Fruit fly (Drosophila melanogaster) whole organism, embryonic: Measurements from ENCODE around the gene CG8236.
A peak's percentile ranks its signal among the peaks of the same experiment; 100 is the strongest.

ENCODE experiments used
- BEAF-32 ChIP-seq: fragments of 200-800 bp; sonication (Bioruptor generic); optimal IDR thresholded peaks from 3 replicates; lab custom pipeline; 2017; ENCODE audit warnings: missing biosample characterization, missing genetic modification characterization, mild to moderate bottlenecking, moderate library complexity, missing genetic modification reagents
- BtbVII ChIP-seq: fragments of 200-800 bp; sonication (Bioruptor generic); optimal IDR thresholded peaks from 3 replicates; lab custom pipeline; 2017; ENCODE audit warnings: missing biosample characterization, mild to moderate bottlenecking, missing genetic modification characterization
- Bteb2 ChIP-seq: fragments of 200-800 bp; sonication (Bioruptor generic); optimal IDR thresholded peaks from 2 replicates; lab custom pipeline; 2016; ENCODE audit warnings: missing biosample characterization, missing genetic modification characterization
- CG10959 ChIP-seq: fragments of 200-800 bp; sonication (Bioruptor generic); IDR thresholded peaks from 2 replicates; pipeline ENCODE4 v1.3.6; 2022; ENCODE audit warnings: missing biosample characterization, missing genetic modification characterization
- CG10979 ChIP-seq: fragments of 200-800 bp; sonication (Bioruptor generic); optimal IDR thresholded peaks from 2 replicates; lab custom pipeline; 2018; ENCODE audit warnings: missing biosample characterization, mild to moderate bottlenecking, missing genetic modification characterization, moderate library complexity
- CG11456 ChIP-seq: fragments of 200-800 bp; sonication (Bioruptor generic); IDR thresholded peaks from 3 replicates; pipeline ENCODE4 v1.3.6; 2022; ENCODE audit warnings: missing biosample characterization, missing genetic modification characterization
- CG14710 ChIP-seq: fragments of 200-800 bp; sonication (Bioruptor generic); optimal IDR thresholded peaks from 3 replicates; lab custom pipeline; 2019; ENCODE audit warnings: missing biosample characterization, mild to moderate bottlenecking, missing genetic modification characterization, moderate library complexity
- CG18011 ChIP-seq: fragments of 200-800 bp; sonication (Bioruptor generic); optimal IDR thresholded peaks from 2 replicates; lab custom pipeline; 2017; ENCODE audit warnings: missing biosample characterization, missing genetic modification characterization, mild to moderate bottlenecking, moderate library complexity, missing genotype
- CG18262 ChIP-seq: fragments of 200-800 bp; optimal IDR thresholded peaks from 3 replicates; lab custom pipeline; 2019; ENCODE audit warnings: missing biosample characterization, mild to moderate bottlenecking, missing genetic modification characterization, moderate library complexity
- CG18599 ChIP-seq: fragments of 200-800 bp; sonication (Bioruptor generic); optimal IDR thresholded peaks from 3 replicates; lab custom pipeline; 2017; ENCODE audit warnings: missing biosample characterization, missing genetic modification characterization, mild to moderate bottlenecking, moderate library complexity, missing genetic modification reagents
- CG30403 ChIP-seq: fragments of 200-800 bp; sonication (Bioruptor generic); optimal IDR thresholded peaks from 3 replicates; lab custom pipeline; 2016; ENCODE audit warnings: missing biosample characterization, missing genetic modification characterization
- CG31441 ChIP-seq: fragments of 200-800 bp; sonication (Bioruptor generic); IDR thresholded peaks from 2 replicates; pipeline ENCODE4 v1.3.6; 2022; ENCODE audit warnings: missing biosample characterization, missing genetic modification characterization
- CG32772 ChIP-seq: fragments of 200-800 bp; sonication (Bioruptor generic); IDR thresholded peaks from 2 replicates; pipeline ENCODE4 v1.3.6; 2022; ENCODE audit warnings: missing biosample characterization, missing genetic modification characterization
- CG34376 ChIP-seq: fragments of 200-800 bp; sonication (Bioruptor generic); optimal IDR thresholded peaks from 2 replicates; lab custom pipeline; 2018; ENCODE audit warnings: missing biosample characterization, mild to moderate bottlenecking, missing genetic modification characterization
- CG43689 ChIP-seq: fragments of 200-800 bp; sonication (Bioruptor generic); IDR thresholded peaks from 2 replicates; pipeline ENCODE4 v1.3.6; 2022; ENCODE audit warnings: missing biosample characterization, missing genetic modification characterization
- CG4424 ChIP-seq: fragments of 200-800 bp; sonication (Bioruptor generic); optimal IDR thresholded peaks from 3 replicates; lab custom pipeline; 2016; ENCODE audit warnings: missing biosample characterization, missing genetic modification characterization
- CG6854 ChIP-seq: fragments of 200-800 bp; sonication (Bioruptor generic); optimal IDR thresholded peaks from 3 replicates; lab custom pipeline; 2017; ENCODE audit warnings: missing biosample characterization, mild to moderate bottlenecking, missing genetic modification characterization
- CG9817 ChIP-seq: fragments of 200-800 bp; sonication (Bioruptor generic); optimal IDR thresholded peaks from 2 replicates; lab custom pipeline; 2018; ENCODE audit warnings: missing biosample characterization, mild to moderate bottlenecking, missing genetic modification characterization, moderate library complexity
- Dek ChIP-seq: fragments of 200-800 bp; sonication (Bioruptor generic); optimal IDR thresholded peaks from 3 replicates; lab custom pipeline; 2019; ENCODE audit warnings: missing biosample characterization, mild to moderate bottlenecking, missing genetic modification characterization, moderate library complexity
- Eip74EF ChIP-seq, 2 experiments: fragments of 200-800 bp in 1 of 2; fragments of >200 bp in 1 of 2; sonication (Bioruptor generic) in 1 of 2; optimal IDR thresholded peaks; 2 replicates each; lab custom pipeline; 2017 to 2019; ENCODE audit warnings: missing biosample characterization in 2 of 2, missing genetic modification characterization in 2 of 2, mild to moderate bottlenecking in 1 of 2, moderate library complexity in 1 of 2
- Fer3 ChIP-seq: fragments of 200-800 bp; sonication (Bioruptor generic); optimal IDR thresholded peaks from 2 replicates; lab custom pipeline; 2018; ENCODE audit warnings: missing biosample characterization, mild to moderate bottlenecking, missing genetic modification characterization, moderate library complexity
- Hr78 ChIP-seq, 2 experiments: fragments of 200-800 bp in 1 of 2; fragments of >200 bp in 1 of 2; sonication (Bioruptor generic) in 1 of 2; optimal IDR thresholded peaks; 2 replicates each; lab custom pipeline; 2017 to 2019; ENCODE audit warnings: missing biosample characterization in 2 of 2, missing genetic modification characterization in 2 of 2, mild to moderate bottlenecking in 1 of 2, moderate library complexity in 1 of 2
- MTF-1 ChIP-seq: fragments of 200-800 bp; sonication (Bioruptor generic); optimal IDR thresholded peaks from 2 replicates; lab custom pipeline; 2018; ENCODE audit warnings: missing biosample characterization, mild to moderate bottlenecking, missing genetic modification characterization, borderline replicate concordance
- Meics ChIP-seq: fragments of 200-800 bp; sonication (Bioruptor generic); optimal IDR thresholded peaks from 2 replicates; lab custom pipeline; 2017; ENCODE audit warnings: missing biosample characterization, mild to moderate bottlenecking, missing genetic modification characterization
- Mrtf ChIP-seq: fragments of 200-800 bp; sonication (Bioruptor generic); IDR thresholded peaks from 3 replicates; pipeline ENCODE4 v1.3.6; 2022; ENCODE audit warnings: missing biosample characterization, missing genetic modification characterization
- Optix ChIP-seq: fragments of 200-800 bp; sonication (Bioruptor generic); IDR thresholded peaks from 3 replicates; pipeline ENCODE4 v1.3.6; 2022; ENCODE audit warnings: missing biosample characterization, missing genetic modification characterization
- cas ChIP-seq: fragments of 200-800 bp; sonication (Bioruptor generic); IDR thresholded peaks from 2 replicates; pipeline ENCODE4 v1.3.6; 2022; ENCODE audit warnings: missing biosample characterization, missing genetic modification characterization
- chif ChIP-seq, 2 experiments: fragments of 200-800 bp; sonication (Bioruptor generic); optimal IDR thresholded peaks; 3 replicates each; lab custom pipeline; 2016; ENCODE audit warnings: missing biosample characterization in 2 of 2, missing genetic modification characterization in 2 of 2
- ci ChIP-seq: fragments of 200-800 bp; sonication (Bioruptor generic); IDR thresholded peaks from 3 replicates; pipeline ENCODE4 v1.3.6; 2022; ENCODE audit warnings: missing biosample characterization, missing genetic modification characterization
- dmrt11E ChIP-seq: fragments of 200-800 bp; sonication (Bioruptor generic); optimal IDR thresholded peaks from 3 replicates; lab custom pipeline; 2018; ENCODE audit warnings: missing biosample characterization, mild to moderate bottlenecking, missing genetic modification characterization, moderate library complexity
- dmrt99B ChIP-seq: fragments of 200-800 bp; sonication (Bioruptor generic); optimal IDR thresholded peaks from 2 replicates; lab custom pipeline; 2018; ENCODE audit warnings: missing biosample characterization, mild to moderate bottlenecking, missing genetic modification characterization, moderate library complexity
- dpn ChIP-seq, 2 experiments: fragments of 200-800 bp; sonication (Bioruptor generic); optimal IDR thresholded peaks; 3 replicates each; lab custom pipeline; 2016; ENCODE audit warnings: missing biosample characterization in 2 of 2, missing genetic modification characterization in 2 of 2
- fd96Cb ChIP-seq: fragments of 200-800 bp; sonication (Bioruptor generic); optimal IDR thresholded peaks from 2 replicates; lab custom pipeline; 2018; ENCODE audit warnings: missing biosample characterization, mild to moderate bottlenecking, missing genetic modification characterization, moderate library complexity
- gsb-n ChIP-seq: fragments of 200-800 bp; sonication (Bioruptor generic); optimal IDR thresholded peaks from 3 replicates; lab custom pipeline; 2018; ENCODE audit warnings: missing biosample characterization, mild to moderate bottlenecking, missing genetic modification characterization
- hbn ChIP-seq: fragments of 200-800 bp; sonication (Bioruptor generic); IDR thresholded peaks from 2 replicates; pipeline ENCODE4 v1.3.6; 2022; ENCODE audit warnings: missing biosample characterization, missing genetic modification characterization; ENCODE audit not compliant: partially characterized antibody
- lmd ChIP-seq: fragments of 200-800 bp; sonication (Bioruptor generic); IDR thresholded peaks from 2 replicates; pipeline ENCODE4 v1.3.6; 2022; ENCODE audit warnings: missing biosample characterization, missing genetic modification characterization
- luna ChIP-seq: fragments of 200-800 bp; sonication (Bioruptor generic); optimal IDR thresholded peaks from 2 replicates; lab custom pipeline; 2016; ENCODE audit warnings: missing biosample characterization, missing genetic modification characterization
- oc ChIP-seq: fragments of 200-800 bp; sonication (Bioruptor generic); optimal IDR thresholded peaks from 2 replicates; lab custom pipeline; 2018; ENCODE audit warnings: missing biosample characterization, mild to moderate bottlenecking, missing genetic modification characterization, moderate library complexity
- p53 ChIP-seq: fragments of 200-800 bp; sonication (Bioruptor generic); optimal IDR thresholded peaks from 2 replicates; lab custom pipeline; 2016; ENCODE audit warnings: missing biosample characterization, missing genetic modification characterization
- phol ChIP-seq: fragments of 200-800 bp; sonication (Bioruptor generic); optimal IDR thresholded peaks from 3 replicates; lab custom pipeline; 2018; ENCODE audit warnings: missing biosample characterization, mild to moderate bottlenecking, missing genetic modification characterization, moderate library complexity
- rib ChIP-seq: fragments of 200-800 bp; sonication (Bioruptor generic); IDR thresholded peaks from 2 replicates; pipeline ENCODE4 v1.3.6; 2022; ENCODE audit warnings: missing biosample characterization, missing genetic modification characterization
- sens ChIP-seq: fragments of 200-800 bp; sonication (Bioruptor generic); peaks from one replicate; lab custom pipeline; 2016; ENCODE audit warnings: missing biosample characterization, missing genetic modification characterization
- slbo ChIP-seq: fragments of 200-800 bp; sonication (Bioruptor generic); IDR thresholded peaks from 2 replicates; pipeline ENCODE4 v1.3.6; 2022; ENCODE audit warnings: missing biosample characterization, missing genetic modification characterization
- stc ChIP-seq: fragments of 200-800 bp; sonication (Bioruptor generic); IDR thresholded peaks from 2 replicates; pipeline ENCODE4 v1.3.6; 2022; ENCODE audit warnings: missing biosample characterization, missing genetic modification characterization
- stwl ChIP-seq: fragments of 200-800 bp; sonication (Bioruptor generic); optimal IDR thresholded peaks from 3 replicates; lab custom pipeline; 2018; ENCODE audit warnings: missing biosample characterization, mild to moderate bottlenecking, missing genetic modification characterization, moderate library complexity
- tap ChIP-seq: fragments of 200-800 bp; optimal IDR thresholded peaks from 3 replicates; lab custom pipeline; 2019; ENCODE audit warnings: missing biosample characterization, mild to moderate bottlenecking, missing genetic modification characterization, moderate library complexity
- tgo ChIP-seq: fragments of 200-800 bp; sonication (Bioruptor generic); IDR thresholded peaks from 3 replicates; pipeline ENCODE4 v1.3.6; 2022; ENCODE audit warnings: missing biosample characterization, missing genetic modification characterization
- tio ChIP-seq: fragments of 200-800 bp; sonication (Bioruptor generic); optimal IDR thresholded peaks from 2 replicates; lab custom pipeline; 2017; ENCODE audit warnings: missing biosample characterization, missing genetic modification characterization, inconsistent platforms
- tll ChIP-seq, 2 experiments: fragments of 200-800 bp in 1 of 2; fragments of >200 bp in 1 of 2; sonication (Bioruptor generic) in 1 of 2; optimal IDR thresholded peaks; 2 replicates each; lab custom pipeline; 2017 to 2019; ENCODE audit warnings: missing biosample characterization in 2 of 2, missing genetic modification characterization in 2 of 2, mild to moderate bottlenecking in 1 of 2, moderate library complexity in 1 of 2
- zf30C ChIP-seq: fragments of 200-800 bp; sonication (Bioruptor generic); optimal IDR thresholded peaks from 3 replicates; lab custom pipeline; 2018; ENCODE audit warnings: missing biosample characterization, mild to moderate bottlenecking, missing genetic modification characterization

Gene CG8236

DNA sequence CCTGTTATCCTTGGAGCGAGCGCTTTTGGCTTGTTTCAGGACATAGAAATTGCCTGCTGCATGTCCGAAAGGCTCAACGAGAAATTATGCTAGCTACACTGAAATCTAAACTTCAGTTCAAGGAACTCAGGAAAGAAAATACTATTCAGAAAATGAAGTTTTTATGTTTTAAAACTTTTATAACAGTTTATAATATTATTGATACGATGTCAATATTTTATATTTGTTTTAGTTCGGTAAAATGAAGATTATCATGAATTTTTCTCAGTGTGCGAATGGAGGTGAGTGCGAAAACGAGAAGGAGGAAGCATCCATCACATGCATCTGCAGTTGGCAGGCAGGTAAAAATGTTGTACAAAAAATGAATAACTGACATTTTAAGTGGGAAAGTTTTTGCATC, 22.8 kb upstream of the CG8236 start (continued):
- TF ChIP-seq CG18262 (tag; lab: Kevin White, UChicago) (peak; percentile 75), gsb-n (tag; lab: Kevin White, UChicago) (peak; percentile 65), CG32772 (GFP tag; lab: Robert Waterston, UW) (no peak), phol (tag; lab: Kevin White, UChicago) (peak; percentile 73), rib (no peak), Dek (tag; lab: Kevin White, UChicago) (peak; percentile 37), dpn (GFP tag; optimal IDR thresholded peaks at IDR 0.05; lab: Kevin White, UChicago) (peak in 1 of 2 experiments; percentile 63), CG10959 (GFP tag; lab: Robert Waterston, UW) (peak; percentile 59; the same call in 1 of the 2 replicates), CG4424 (GFP tag; lab: Kevin White, UChicago) (peak; percentile 59), CG18011 (GFP tag; lab: Kevin White, UChicago) (no peak), Eip74EF (GFP tag; optimal IDR thresholded peaks at IDR 0.05; lab: Kevin White, UChicago) (peak in 1 of 2 experiments; percentile 19), Meics (GFP tag; lab: Kevin White, UChicago) (peak; percentile 46), CG31441 (GFP tag; lab: Robert Waterston, UW) (peak; percentile 80), fd96Cb (tag; lab: Kevin White, UChicago) (peak; percentile 44), CG11456 (GFP tag; lab: Robert Waterston, UW) (no peak), CG9817 (tag; lab: Kevin White, UChicago) (no peak), tap (tag; lab: Kevin White, UChicago) (peak; percentile 37), stc (GFP tag; lab: Robert Waterston, UW) (peak; percentile 72), stwl (tag; lab: Kevin White, UChicago) (peak; percentile 15), tgo (GFP tag; lab: Robert Waterston, UW) (peak; percentile 60), lmd (peak; percentile 59), ci (GFP tag; lab: Robert Waterston, UW) (peak; percentile 69; the same call in 2 of the 3 replicates), dmrt99B (tag; lab: Kevin White, UChicago) (peak; percentile 76), CG6854 (GFP tag; lab: Kevin White, UChicago) (peak; percentile 15), tio (GFP tag; lab: Kevin White, UChicago) (peak; percentile 44), p53 (GFP tag; lab: Kevin White, UChicago) (no peak), CG43689 (GFP tag; lab: Robert Waterston, UW) (0 out of 2 replicates have a peak, but pooled peaks have one; percentile 34), chif (GFP tag; optimal IDR thresholded peaks at IDR 0.05; lab: Kevin White, UChicago) (peak; percentile 33 to 42), oc (tag; lab: Kevin White, UChicago) (peak; percentile 38), MTF-1 (GFP tag; lab: Kevin White, UChicago) (peak; percentile 47), CG18599 (peak; percentile 57), CG10979 (tag; lab: Kevin White, UChicago) (peak; percentile 76), Mrtf (GFP tag; lab: Robert Waterston, UW) (no peak), hbn (GFP tag; lab: Robert Waterston, UW) (no peak), Fer3 (peak; percentile 31), CG14710 (tag; lab: Kevin White, UChicago) (peak; percentile 70), dmrt11E (tag; lab: Kevin White, UChicago) (peak; percentile 71), sens (GFP tag; lab: Kevin White, UChicago) (peak; percentile 81), Hr78 (GFP tag; optimal IDR thresholded peaks at IDR 0.05; lab: Kevin White, UChicago) (no peak), slbo (GFP tag; lab: Robert Waterston, UW) (peak; percentile 54; the same call in 1 of the 2 replicates), zf30C (peak; percentile 24), CG30403 (GFP tag; lab: Kevin White, UChicago) (peak; percentile 71), tll (GFP tag; optimal IDR thresholded peaks at IDR 0.05; lab: Kevin White, UChicago) (no peak), luna (no peak), BtbVII (no peak), CG34376 (no peak), BEAF-32 (GFP tag; lab: Kevin White, UChicago) (no peak), cas (no peak), Bteb2 (GFP tag; lab: Kevin White, UChicago) (no peak), Optix (GFP tag; lab: Robert Waterston, UW) (no peak)
